Worm (Caenorhabditis elegans): Measurements from ENCODE around the gene prx-3.

DNA sequence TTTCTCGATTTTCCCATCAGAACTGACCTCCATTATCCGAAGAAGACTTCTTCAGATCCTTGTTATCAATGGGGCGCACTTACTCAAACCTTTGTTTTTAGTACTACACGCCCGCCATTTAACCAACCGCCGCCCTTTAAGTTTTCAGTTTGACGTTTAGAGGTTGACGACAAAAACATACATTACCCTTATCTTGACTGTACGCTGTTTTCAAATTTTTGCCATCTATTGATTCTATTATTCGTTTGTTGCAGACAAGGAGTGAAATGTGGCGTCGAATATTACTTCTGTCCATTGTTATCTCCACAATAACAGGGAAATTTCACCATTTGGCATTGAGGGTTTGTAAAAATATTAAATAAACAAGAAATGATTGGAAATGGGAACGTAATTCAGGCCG lies 19.7 kb downstream of the prx-3 start, which contains the start of gene C15H9.5:
- TF ChIP-seq F13C5.2 (tag; optimal IDR thresholded peaks at IDR 0.05) (no peak), tra-4 (tag; optimal IDR thresholded peaks at IDR 0.05) (no peak), ama-1 (optimal IDR thresholded peaks at IDR 0.05) (no peak), sea-1 (GFP tag; conservative IDR thresholded peaks at IDR 0.05) (no peak), flt-1 (GFP tag; IDR thresholded peaks at IDR 0.05) (no peak), tbx-11 (GFP tag; IDR thresholded peaks at IDR 0.05) (no peak), scrt-1 (GFP tag; IDR thresholded peaks at IDR 0.05) (no peak), B0310.2 (tag; optimal IDR thresholded peaks at IDR 0.05) (no peak), hmg-4 (GFP tag; optimal IDR thresholded peaks at IDR 0.05) (no peak)

Measured in whole organism, early embryonic.